Fruit fly (Drosophila melanogaster): ENCODE data around the gene Ctl2.

Gene Ctl2

dm6 chr3R:29096009-29096443 is 27.1 kb upstream of the Ctl2 start:
- TF ChIP-seq Six4 (GFP tag; optimal IDR thresholded peaks at IDR 0.05) (no peak), bsh (GFP tag; optimal IDR thresholded peaks at IDR 0.05) (peak in 1 of 2 experiments; percentile 49), lbe (GFP tag; optimal IDR thresholded peaks at IDR 0.05) (peak; percentile 56), Drgx (GFP tag; IDR thresholded peaks at IDR 0.05) (0 out of 2 replicates have a peak, but pooled peaks have one; percentile 10), luna (GFP tag; optimal IDR thresholded peaks at IDR 0.05) (no peak)

dm6 chr3R:29098022-29098421 is 25.1 kb upstream of the Ctl2 start:
- TF ChIP-seq sd (tag; optimal IDR thresholded peaks at IDR 0.05), result no peak
- no peak for TF ChIP-seq zfh1 (GFP tag; IDR thresholded peaks at IDR 0.05)
- no peak for TF ChIP-seq Sox102F (GFP tag; optimal IDR thresholded peaks at IDR 0.05)
- peak; percentile 60 for TF ChIP-seq Med (GFP tag)
- no peak for TF ChIP-seq oc (tag; optimal IDR thresholded peaks at IDR 0.05)
- no peak for TF ChIP-seq Camta (GFP tag; optimal IDR thresholded peaks at IDR 0.05)

- 0 out of 2 replicates have a peak, but pooled peaks have one; percentile 35 for TF ChIP-seq CG4360 (GFP tag; IDR thresholded peaks at IDR 0.05)
- peak in 1 of 2 experiments; percentile 66 for TF ChIP-seq Dfd (GFP tag; optimal IDR thresholded peaks at IDR 0.05)
- TF ChIP-seq CG30020 (tag; optimal IDR thresholded peaks at IDR 0.05), result no peak
- TF ChIP-seq psq (GFP tag; optimal IDR thresholded peaks at IDR 0.05), result no peak
Measured at dm6 chr3R:29103227-29103626, 19.9 kb upstream of the Ctl2 start.

- peak; percentile 74 for TF ChIP-seq CG18599 (GFP tag; optimal IDR thresholded peaks at IDR 0.05)
- no peak for TF ChIP-seq maf-S (GFP tag; optimal IDR thresholded peaks at IDR 0.05)
- 0 out of 2 replicates have a peak, but pooled peaks have one; percentile 20 for TF ChIP-seq sens-2 (GFP tag; IDR thresholded peaks at IDR 0.05)
- peak; percentile 97 for TF ChIP-seq mirr (GFP tag; optimal IDR thresholded peaks at IDR 0.05)
- no peak for TF ChIP-seq Gsc (GFP tag; IDR thresholded peaks at IDR 0.05)
- no peak for TF ChIP-seq slou (GFP tag; optimal IDR thresholded peaks at IDR 0.05)
- TF ChIP-seq tap (tag; optimal IDR thresholded peaks at IDR 0.05), result no peak
- TF ChIP-seq sug (tag; optimal IDR thresholded peaks at IDR 0.05), result peak; percentile 99
- TF ChIP-seq Hmx (GFP tag; optimal IDR thresholded peaks at IDR 0.05), result no peak
- TF ChIP-seq tx (GFP tag; optimal IDR thresholded peaks at IDR 0.05), result no peak
- no peak for TF ChIP-seq CG4730 (GFP tag; IDR thresholded peaks at IDR 0.05)
- peak; percentile 98 for TF ChIP-seq Hey (tag; optimal IDR thresholded peaks at IDR 0.05)
- TF ChIP-seq bcd (GFP tag; optimal IDR thresholded peaks at IDR 0.05), result no peak
- TF ChIP-seq yki (optimal IDR thresholded peaks at IDR 0.05), result no peak
- peak; percentile 38 for TF ChIP-seq CG10543 (GFP tag; optimal IDR thresholded peaks at IDR 0.05)
- TF ChIP-seq ci (GFP tag; IDR thresholded peaks at IDR 0.05), result 0 out of 3 replicates have a peak, but pooled peaks have one; percentile 19
- peak; percentile 1 for TF ChIP-seq HmgZ (tag; optimal IDR thresholded peaks at IDR 0.05)
- no peak for TF ChIP-seq CG1024 (GFP tag; IDR thresholded peaks at IDR 0.05)
- TF ChIP-seq vnd (GFP tag; IDR thresholded peaks at IDR 0.05; ENCODE audit: partially characterized antibody), result 0 out of 3 replicates have a peak, but pooled peaks have one; percentile 48
- TF ChIP-seq ase (GFP tag; IDR thresholded peaks at IDR 0.05), result no peak
- peak; percentile 90 for TF ChIP-seq lab (GFP tag; optimal IDR thresholded peaks at IDR 0.05)
- peak; percentile 88 for TF ChIP-seq gro (GFP tag; optimal IDR thresholded peaks at IDR 0.05)
- TF ChIP-seq pfk (GFP tag; optimal IDR thresholded peaks at IDR 0.05), result no peak
- no peak for TF ChIP-seq kni (GFP tag; optimal IDR thresholded peaks at IDR 0.05)
- peak; percentile 97 for TF ChIP-seq grn (GFP tag; optimal IDR thresholded peaks at IDR 0.05)
- no peak for TF ChIP-seq hbn (GFP tag; IDR thresholded peaks at IDR 0.05; ENCODE audit: partially characterized antibody)
- TF ChIP-seq otp (GFP tag; IDR thresholded peaks at IDR 0.05), result 0 out of 3 replicates have a peak, but pooled peaks have one; percentile 22
- peak; percentile 99 for TF ChIP-seq Vsx1 (GFP tag; optimal IDR thresholded peaks at IDR 0.05)
- TF ChIP-seq exex (tag; optimal IDR thresholded peaks at IDR 0.05), result peak; percentile 100
- peak; percentile 29 for TF ChIP-seq Jarid2 (GFP tag; optimal IDR thresholded peaks at IDR 0.05)
- TF ChIP-seq GATAe (GFP tag; conservative IDR thresholded peaks at IDR 0.05), result peak; percentile 87; the same call in 1 of the 2 replicates
- TF ChIP-seq CG34376 (GFP tag; optimal IDR thresholded peaks at IDR 0.05), result peak; percentile 70
Measured at dm6 chr3R:29111795-29112194, 11.4 kb upstream of the Ctl2 start.
